Worm (Caenorhabditis elegans) whole organism, L3 larva: ENCODE measurements around the gene ech-9.

Experiments
- elt-3 ChIP-seq, 3 experiments: fragments of 150-350 bp in 1 of 3; sonication (generic microtip) in 2 of 3; optimal IDR thresholded peaks; 2 replicates in 2 of 3; 4 replicates in 1 of 3; lab custom pipeline; 2014 to 2017; ENCODE audit warnings: missing biosample characterization in 3 of 3, missing genetic modification characterization in 3 of 3
- pha-4 ChIP-seq: fragments of 150-350 bp; optimal IDR thresholded peaks from 2 replicates; lab custom pipeline; 2014; ENCODE audit warnings: missing biosample characterization, missing genetic modification reagents, missing genetic modification characterization
- pqm-1 ChIP-seq: fragments of 150-350 bp; optimal IDR thresholded peaks from 2 replicates; lab custom pipeline; 2017; ENCODE audit warnings: missing biosample characterization, missing genetic modification characterization, inconsistent platforms
- unc-62 ChIP-seq: fragments of 150-350 bp; sonication (generic microtip); optimal IDR thresholded peaks from 4 replicates; lab custom pipeline; 2014; ENCODE audit warnings: missing biosample characterization, missing genetic modification reagents, missing genetic modification characterization

DNA sequence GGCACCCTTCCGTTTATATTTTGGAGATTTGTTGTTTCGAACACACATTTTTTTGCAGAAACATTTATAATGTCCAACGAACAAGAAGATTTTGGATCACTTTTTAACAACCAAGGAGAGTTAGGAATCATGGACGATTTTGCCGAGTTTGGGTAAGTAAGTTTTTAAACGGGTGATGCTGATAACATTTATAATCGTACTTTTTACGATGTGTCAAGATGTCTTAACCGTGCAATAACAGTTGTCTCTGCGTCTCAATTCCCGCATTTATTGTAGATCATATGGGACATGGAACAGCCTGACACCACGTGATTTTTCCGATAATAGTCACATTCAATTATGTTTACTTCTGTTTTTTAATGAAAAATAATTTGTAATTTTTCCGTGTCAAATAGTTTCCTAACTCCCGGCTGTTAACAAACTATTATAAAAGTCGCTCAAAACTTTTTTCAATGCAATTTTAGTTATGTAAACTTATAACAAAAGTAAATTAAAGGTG, 15.5 kb upstream of the ech-9 start, which contains the start of gene daf-14:
- TF ChIP-seq elt-3 (tag; optimal IDR thresholded peaks at IDR 0.05; lab: Kevin White, UChicago) (no peak), unc-62 (GFP tag; lab: Kevin White, UChicago) (no peak), pha-4 (tag; lab: Kevin White, UChicago) (peak; percentile 25), pqm-1 (tag; lab: Kevin White, UChicago) (peak; percentile 22)
